Worm (Caenorhabditis elegans) whole organism, late embryonic: ENCODE results near the gene cyp-25A2.

Source experiments
- C08G9.2 ChIP-seq: sonication (generic microtip); optimal IDR thresholded peaks from 2 replicates; lab custom pipeline; 2016; ENCODE audit warnings: mild to moderate bottlenecking, missing genetic modification characterization, moderate library complexity, missing compliant biosample characterization
- F13H6.1 ChIP-seq: sonication (generic microtip); optimal IDR thresholded peaks from 2 replicates; lab custom pipeline; 2016; ENCODE audit warnings: missing genetic modification characterization, missing compliant biosample characterization
- T23F11.4 ChIP-seq: fragments of 200-800 bp; sonication (Bioruptor generic); optimal IDR thresholded peaks from 2 replicates; lab custom pipeline; 2018; ENCODE audit warnings: mild to moderate bottlenecking, missing genetic modification characterization, missing compliant biosample characterization
- ceh-14 ChIP-seq: sonication (generic microtip); optimal IDR thresholded peaks from 2 replicates; lab custom pipeline; 2016; ENCODE audit warnings: missing genotype, missing genetic modification characterization, missing compliant biosample characterization
- ceh-18 ChIP-seq: sonication (generic microtip); optimal IDR thresholded peaks from 2 replicates; lab custom pipeline; 2016; ENCODE audit warnings: missing genetic modification characterization, missing compliant biosample characterization
- ceh-19 ChIP-seq: fragments of 200-800 bp; sonication (Bioruptor generic); optimal IDR thresholded peaks from 2 replicates; lab custom pipeline; 2018; ENCODE audit warnings: mild to moderate bottlenecking, missing genetic modification characterization, missing compliant biosample characterization
- ceh-30 ChIP-seq: fragments of 150-350 bp; optimal IDR thresholded peaks from 2 replicates; lab custom pipeline; 2014; ENCODE audit warnings: missing biosample characterization, missing genetic modification characterization
- ceh-31 ChIP-seq: sonication (generic microtip); optimal IDR thresholded peaks from 2 replicates; lab custom pipeline; 2016; ENCODE audit warnings: missing genetic modification characterization, missing compliant biosample characterization
- ceh-34 ChIP-seq: sonication (generic microtip); optimal IDR thresholded peaks from 2 replicates; lab custom pipeline; 2016; ENCODE audit warnings: mild to moderate bottlenecking, missing genetic modification characterization, missing compliant biosample characterization
- ceh-45 ChIP-seq: fragments of 200-800 bp; sonication (Bioruptor generic); IDR thresholded peaks from 2 replicates; pipeline ENCODE4 v1.3.6; 2022; ENCODE audit warnings: missing genetic modification reagents, missing genetic modification characterization, missing compliant biosample characterization
- ceh-48 ChIP-seq: sonication (generic microtip); optimal IDR thresholded peaks from 2 replicates; lab custom pipeline; 2016; ENCODE audit warnings: missing genetic modification characterization, inconsistent platforms, missing compliant biosample characterization
- ceh-6 ChIP-seq: fragments of 200-800 bp; sonication (Bioruptor generic); optimal IDR thresholded peaks from 2 replicates; lab custom pipeline; 2018; ENCODE audit warnings: mild to moderate bottlenecking, missing genetic modification characterization, missing compliant biosample characterization
- che-1 ChIP-seq: sonication (generic microtip); optimal IDR thresholded peaks from 2 replicates; lab custom pipeline; 2016; ENCODE audit warnings: mild to moderate bottlenecking, missing genetic modification characterization, missing compliant biosample characterization
- dve-1 ChIP-seq: sonication (generic microtip); optimal IDR thresholded peaks from 2 replicates; lab custom pipeline; 2017; ENCODE audit warnings: antibody characterized with exemption, mild to moderate bottlenecking, missing genetic modification characterization, missing compliant biosample characterization
- elt-2 ChIP-seq: sonication (generic microtip); optimal IDR thresholded peaks from 2 replicates; lab custom pipeline; 2016; ENCODE audit warnings: missing genetic modification reagents, missing genetic modification characterization, missing compliant biosample characterization
- ets-4 ChIP-seq: sonication (generic microtip); optimal IDR thresholded peaks from 2 replicates; lab custom pipeline; 2016; ENCODE audit warnings: missing genetic modification characterization, missing compliant biosample characterization
- eyg-1 ChIP-seq: sonication (generic microtip); optimal IDR thresholded peaks from 2 replicates; lab custom pipeline; 2016; ENCODE audit warnings: missing genotype, missing genetic modification characterization, missing compliant biosample characterization
- fax-1 ChIP-seq: sonication (generic microtip); optimal IDR thresholded peaks from 2 replicates; lab custom pipeline; 2016; ENCODE audit warnings: missing genotype, missing genetic modification characterization, missing compliant biosample characterization
- fkh-10 ChIP-seq: fragments of 150-350 bp; optimal IDR thresholded peaks from 2 replicates; lab custom pipeline; 2014; ENCODE audit warnings: missing biosample characterization, missing genetic modification reagents, missing genetic modification characterization
- fkh-6 ChIP-seq: sonication (generic microtip); optimal IDR thresholded peaks from 2 replicates; lab custom pipeline; 2016; ENCODE audit warnings: missing genetic modification characterization, missing compliant biosample characterization
- hlh-15 ChIP-seq: sonication (generic microtip); optimal IDR thresholded peaks from 2 replicates; lab custom pipeline; 2016; ENCODE audit warnings: missing genetic modification characterization, missing compliant biosample characterization
- hlh-8 ChIP-seq: sonication (generic microtip); optimal IDR thresholded peaks from 2 replicates; lab custom pipeline; 2016; ENCODE audit warnings: missing genotype, missing genetic modification characterization, missing compliant biosample characterization
- madf-2 ChIP-seq: sonication (generic microtip); optimal IDR thresholded peaks from 2 replicates; lab custom pipeline; 2017; ENCODE audit warnings: missing genetic modification characterization, missing compliant biosample characterization
- nfya-1 ChIP-seq: sonication (generic microtip); optimal IDR thresholded peaks from 2 replicates; lab custom pipeline; 2017; ENCODE audit warnings: missing genetic modification characterization, mild to moderate bottlenecking, missing compliant biosample characterization, antibody characterized with exemption, moderate library complexity
- nhr-232 ChIP-seq: sonication (generic microtip); optimal IDR thresholded peaks from 2 replicates; lab custom pipeline; 2016; ENCODE audit warnings: missing genetic modification characterization, missing compliant biosample characterization
- npax-4 ChIP-seq: sonication (generic microtip); optimal IDR thresholded peaks from 2 replicates; lab custom pipeline; 2016; ENCODE audit warnings: missing genetic modification characterization, missing compliant biosample characterization
- pag-3 ChIP-seq: sonication (generic microtip); optimal IDR thresholded peaks from 2 replicates; lab custom pipeline; 2016; ENCODE audit warnings: missing compliant biosample characterization, missing genetic modification characterization, borderline replicate concordance
- pat-9 ChIP-seq: fragments of 200-800 bp; sonication (Bioruptor generic); optimal IDR thresholded peaks from 2 replicates; lab custom pipeline; 2018; ENCODE audit warnings: mild to moderate bottlenecking, missing genetic modification characterization, moderate library complexity, missing compliant biosample characterization
- pax-1 ChIP-seq: fragments of 150-350 bp; optimal IDR thresholded peaks from 2 replicates; lab custom pipeline; 2014; ENCODE audit warnings: missing biosample characterization, missing genetic modification characterization
- pqm-1 ChIP-seq: sonication (generic microtip); optimal IDR thresholded peaks from 2 replicates; lab custom pipeline; 2016; ENCODE audit warnings: missing genetic modification characterization, missing compliant biosample characterization
- pros-1 ChIP-seq: fragments of 150-350 bp; optimal IDR thresholded peaks from 2 replicates; lab custom pipeline; 2014; ENCODE audit warnings: missing biosample characterization, missing genetic modification reagents, missing genetic modification characterization
- ref-2 ChIP-seq: sonication (generic microtip); optimal IDR thresholded peaks from 2 replicates; lab custom pipeline; 2016; ENCODE audit warnings: missing genetic modification characterization, missing compliant biosample characterization
- rnt-1 ChIP-seq: sonication (generic microtip); optimal IDR thresholded peaks from 2 replicates; lab custom pipeline; 2016; ENCODE audit warnings: missing genetic modification characterization, missing compliant biosample characterization
- sdc-2 ChIP-seq: sonication (generic microtip); optimal IDR thresholded peaks from 2 replicates; lab custom pipeline; 2016; ENCODE audit warnings: missing genotype, missing genetic modification characterization, missing compliant biosample characterization
- sox-2 ChIP-seq: fragments of 200-800 bp; sonication (Bioruptor generic); IDR thresholded peaks from 2 replicates; pipeline ENCODE4 v1.3.6; 2022; ENCODE audit warnings: missing genetic modification reagents, missing genetic modification characterization, missing compliant biosample characterization
- sox-4 ChIP-seq: sonication (generic microtip); optimal IDR thresholded peaks from 2 replicates; lab custom pipeline; 2017; ENCODE audit warnings: mild to moderate bottlenecking, missing genetic modification characterization, inconsistent platforms, missing compliant biosample characterization
- tbx-2 ChIP-seq: sonication (generic microtip); optimal IDR thresholded peaks from 2 replicates; lab custom pipeline; 2016; ENCODE audit warnings: missing genetic modification characterization, missing compliant biosample characterization
- ttx-3 ChIP-seq: sonication (generic microtip); optimal IDR thresholded peaks from 2 replicates; lab custom pipeline; 2016; ENCODE audit warnings: missing genetic modification reagents, missing genetic modification characterization, missing compliant biosample characterization
- unc-3 ChIP-seq, 2 experiments: fragments of 200-800 bp in 1 of 2; sonication (Bioruptor generic) in 1 of 2; sonication (generic microtip) in 1 of 2; conservative IDR thresholded peaks in 1 of 2; optimal IDR thresholded peaks in 1 of 2; 2 replicates each; pipeline versions ENCODE4 v1.3.6 to Lab custom; 2016 to 2022; ENCODE audit warnings: missing compliant biosample characterization in 2 of 2, missing genetic modification characterization in 2 of 2, missing genetic modification reagents in 1 of 2
- unc-42 ChIP-seq: sonication (generic microtip); optimal IDR thresholded peaks from 2 replicates; lab custom pipeline; 2016; ENCODE audit warnings: missing genotype, missing genetic modification characterization, missing compliant biosample characterization
- unc-55 ChIP-seq: sonication (generic microtip); optimal IDR thresholded peaks from 2 replicates; lab custom pipeline; 2017; ENCODE audit warnings: missing biosample characterization, missing genetic modification reagents, missing genetic modification characterization
- unc-86 ChIP-seq: sonication (generic microtip); optimal IDR thresholded peaks from 2 replicates; lab custom pipeline; 2016; ENCODE audit warnings: missing genetic modification characterization, missing compliant biosample characterization
- ztf-16 ChIP-seq: sonication (generic microtip); optimal IDR thresholded peaks from 2 replicates; lab custom pipeline; 2017; ENCODE audit warnings: missing genetic modification characterization, missing compliant biosample characterization

Gene cyp-25A2

DNA sequence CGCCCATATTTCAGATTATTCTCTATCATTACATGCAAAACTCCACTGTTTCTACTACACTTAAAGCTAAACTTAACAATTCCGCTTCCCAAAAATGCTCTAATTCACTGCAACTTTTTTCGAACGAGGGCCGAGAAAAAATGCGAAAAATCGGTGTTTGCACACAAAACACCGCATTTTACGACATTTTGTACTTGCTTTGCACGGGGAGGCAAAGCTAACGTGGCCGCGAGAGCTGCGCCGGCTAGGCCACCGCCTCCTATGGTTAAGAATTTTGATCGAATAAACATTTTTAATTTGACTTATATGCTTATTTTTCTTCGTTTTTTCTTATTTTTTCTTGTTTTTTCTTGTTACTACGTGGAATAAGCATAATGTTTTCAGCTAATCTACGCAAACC, 19.8 kb downstream of the cyp-25A2 start:
- TF ChIP-seq ceh-31 (tag; lab: Kevin White, UChicago) (peak; percentile 29), ceh-45 (GFP tag; lab: Robert Waterston, UW) (0 out of 2 replicates have a peak, but pooled peaks have one; percentile 59)

DNA sequence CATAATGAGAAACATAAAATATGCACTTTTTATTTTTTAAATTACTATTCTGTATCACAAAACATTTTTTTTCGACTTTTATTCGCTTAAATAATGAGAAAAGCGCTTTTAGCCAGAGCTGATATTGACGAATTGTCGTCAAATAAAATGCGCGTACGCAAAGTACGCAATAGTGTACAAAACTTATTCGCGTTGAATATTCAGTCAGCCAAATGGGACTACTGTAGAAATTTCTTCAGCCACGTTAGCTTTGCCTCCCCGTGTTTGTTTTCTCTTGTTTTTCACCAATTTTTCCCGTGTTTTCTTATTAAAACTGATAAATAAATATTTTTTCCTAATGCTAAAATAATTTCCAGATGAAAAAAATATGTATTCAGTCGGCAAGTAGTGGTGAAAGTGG, 22.0 kb downstream of the cyp-25A2 start:
- TF ChIP-seq ceh-31 (tag; lab: Kevin White, UChicago) = peak; percentile 16

DNA sequence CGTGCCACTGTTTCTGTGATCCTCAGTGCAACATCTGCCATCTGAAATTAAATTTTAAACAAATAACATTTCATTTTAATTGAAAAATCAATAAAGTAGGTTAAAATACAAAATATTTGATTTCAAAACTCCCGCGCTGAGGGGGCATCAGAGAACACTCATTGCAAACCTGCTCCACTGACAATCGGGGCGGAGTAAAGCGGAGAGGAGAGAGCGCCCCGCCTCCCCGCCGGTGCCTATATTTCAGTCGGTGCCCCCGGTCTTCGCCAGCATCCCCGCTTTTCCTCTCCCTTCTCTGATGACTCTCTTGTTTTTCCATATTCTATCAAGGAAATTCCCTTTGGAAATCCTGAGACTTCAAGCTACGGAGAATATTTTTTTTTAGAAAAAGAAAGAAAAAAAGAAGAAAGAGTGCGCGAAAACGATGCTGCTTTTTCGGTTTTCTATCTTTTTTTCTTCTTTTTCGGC, 27.9 kb downstream of the cyp-25A2 start, which contains the start of gene brc-1:
Gene brc-1 (minus strand): TSS at position 51 of the 468 bp plus-strand sequence.
- TF ChIP-seq ceh-31 (tag; lab: Kevin White, UChicago) (peak; percentile 86), ttx-3 (tag; lab: Kevin White, UChicago) (no peak), ceh-48 (peak; percentile 49), pqm-1 (no peak), ets-4 (tag; lab: Kevin White, UChicago) (no peak), sdc-2 (tag; lab: Kevin White, UChicago) (peak; percentile 10), unc-3 (GFP tag; conservative IDR thresholded peaks at IDR 0.05; lab: Robert Waterston, UW) (peak; percentile 57; the same call in 1 of the 2 replicates), unc-3 (tag; optimal IDR thresholded peaks at IDR 0.05; lab: Kevin White, UChicago) (peak; percentile 60), F13H6.1 (tag; lab: Kevin White, UChicago) (no peak), fkh-10 (GFP tag; lab: Kevin White, UChicago) (peak; percentile 13), ceh-30 (tag; lab: Kevin White, UChicago) (peak; percentile 38), pax-1 (tag; lab: Kevin White, UChicago) (peak; percentile 65), elt-2 (tag; lab: Kevin White, UChicago) (peak; percentile 17), C08G9.2 (tag; lab: Kevin White, UChicago) (no peak), T23F11.4 (GFP tag; lab: Kevin White, UChicago) (peak; percentile 28), unc-86 (tag; lab: Kevin White, UChicago) (peak; percentile 50), fax-1 (tag; lab: Kevin White, UChicago) (no peak), unc-55 (GFP tag; lab: Kevin White, UChicago) (peak; percentile 21), hlh-8 (tag; lab: Kevin White, UChicago) (no peak), tbx-2 (tag; lab: Kevin White, UChicago) (peak; percentile 68), unc-42 (tag; lab: Kevin White, UChicago) (peak; percentile 82), fkh-6 (tag; lab: Kevin White, UChicago) (no peak), nhr-232 (tag; lab: Kevin White, UChicago) (no peak), dve-1 (tag; lab: Kevin White, UChicago) (peak; percentile 57), ceh-6 (GFP tag; lab: Kevin White, UChicago) (no peak), sox-2 (no peak), ceh-14 (tag; lab: Kevin White, UChicago) (peak; percentile 54), npax-4 (tag; lab: Kevin White, UChicago) (no peak), eyg-1 (no peak), che-1 (tag; lab: Kevin White, UChicago) (no peak), ceh-18 (tag; lab: Kevin White, UChicago) (peak; percentile 85), pat-9 (tag; lab: Kevin White, UChicago) (peak; percentile 8), rnt-1 (tag; lab: Kevin White, UChicago) (peak; percentile 44), ceh-19 (GFP tag; lab: Kevin White, UChicago) (peak; percentile 54), ztf-16 (tag; lab: Kevin White, UChicago) (peak; percentile 57), hlh-15 (peak; percentile 11), ceh-34 (peak; percentile 77), nfya-1 (tag; lab: Kevin White, UChicago) (peak; percentile 91), pros-1 (tag; lab: Kevin White, UChicago) (peak; percentile 77), ref-2 (peak; percentile 54), madf-2 (tag; lab: Kevin White, UChicago) (no peak), pag-3 (tag; lab: Kevin White, UChicago) (no peak), sox-4 (peak; percentile 31)
